Fruit fly (Drosophila melanogaster): ENCODE results near the gene msl-2.

The msl-2 gene

dm6 chr2L:3439502-3439901, 26.4 kb downstream of the msl-2 start (continued):
- no peak for TF ChIP-seq CG14441 (GFP tag; IDR thresholded peaks at IDR 0.05)
- no peak for TF ChIP-seq Abd-B (GFP tag; optimal IDR thresholded peaks at IDR 0.05)
- no peak for TF ChIP-seq Awh (GFP tag; IDR thresholded peaks at IDR 0.05)
- no peak for TF ChIP-seq Ptx1 (GFP tag; IDR thresholded peaks at IDR 0.05)
- TF ChIP-seq CG16863 (GFP tag; optimal IDR thresholded peaks at IDR 0.05): no peak
- TF ChIP-seq CG5180 (GFP tag; optimal IDR thresholded peaks at IDR 0.05): no peak
- no peak for TF ChIP-seq al (GFP tag; IDR thresholded peaks at IDR 0.05)
- no peak for TF ChIP-seq sc (optimal IDR thresholded peaks at IDR 0.05)
- peak; percentile 12 for TF ChIP-seq sc (GFP tag; optimal IDR thresholded peaks at IDR 0.05)
- TF ChIP-seq gcm2 (GFP tag; optimal IDR thresholded peaks at IDR 0.05): no peak
- TF ChIP-seq CG13775 (GFP tag; optimal IDR thresholded peaks at IDR 0.05): no peak
- TF ChIP-seq CG10462 (GFP tag; optimal IDR thresholded peaks at IDR 0.05): no peak
- no peak for TF ChIP-seq en (GFP tag; optimal IDR thresholded peaks at IDR 0.05)
- TF ChIP-seq cato (GFP tag; optimal IDR thresholded peaks at IDR 0.05; ENCODE audit: borderline replicate concordance): no peak
- no peak for TF ChIP-seq CG11696 (GFP tag; IDR thresholded peaks at IDR 0.05)
- no peak for TF ChIP-seq jigr1 (GFP tag; IDR thresholded peaks at IDR 0.05)
- TF ChIP-seq CG7357 (GFP tag; IDR thresholded peaks at IDR 0.05): no peak
- no peak for TF ChIP-seq tx (GFP tag; optimal IDR thresholded peaks at IDR 0.05)
- TF ChIP-seq Hr51 (GFP tag; optimal IDR thresholded peaks at IDR 0.05): peak in 1 of 2 experiments; percentile 11
- no peak for TF ChIP-seq NC2β (GFP tag; optimal IDR thresholded peaks at IDR 0.05)
- TF ChIP-seq mirr (GFP tag; optimal IDR thresholded peaks at IDR 0.05): no peak
- no peak for TF ChIP-seq Hr3 (GFP tag; optimal IDR thresholded peaks at IDR 0.05)
- TF ChIP-seq mld (GFP tag; IDR thresholded peaks at IDR 0.05; ENCODE audit: partially characterized antibody): no peak
- no peak for TF ChIP-seq twi (tag; optimal IDR thresholded peaks at IDR 0.05)
- no peak for TF ChIP-seq CG7963 (GFP tag; IDR thresholded peaks at IDR 0.05; ENCODE audit: partially characterized antibody)
- TF ChIP-seq Sry-δ (GFP tag; optimal IDR thresholded peaks at IDR 0.05): no peak
- TF ChIP-seq CG7839 (tag; optimal IDR thresholded peaks at IDR 0.05): peak; percentile 16
- TF ChIP-seq Atf3 (GFP tag; optimal IDR thresholded peaks at IDR 0.05): no peak
- TF ChIP-seq HLHmδ (GFP tag; optimal IDR thresholded peaks at IDR 0.05): no peak
- no peak for TF ChIP-seq ERR (GFP tag; optimal IDR thresholded peaks at IDR 0.05)
- TF ChIP-seq Xbp1 (GFP tag; optimal IDR thresholded peaks at IDR 0.05): no peak
- no peak for TF ChIP-seq fd102C (GFP tag; optimal IDR thresholded peaks at IDR 0.05)
- no peak for TF ChIP-seq az2 (GFP tag; optimal IDR thresholded peaks at IDR 0.05)
- TF ChIP-seq dmrt99B (tag; optimal IDR thresholded peaks at IDR 0.05): peak; percentile 34

dm6 chr2L:3438078-3438477, 27.8 kb downstream of the msl-2 start:
- TF ChIP-seq CG8290 (GFP tag; optimal IDR thresholded peaks at IDR 0.05) (peak; percentile 87), CG8290 (tag; optimal IDR thresholded peaks at IDR 0.05) (peak; percentile 50 to 99), slbo (GFP tag; IDR thresholded peaks at IDR 0.05) (no peak)

- no peak for TF ChIP-seq CG6654 (GFP tag; optimal IDR thresholded peaks at IDR 0.05)
- peak; percentile 1 for TF ChIP-seq CG10147 (GFP tag; optimal IDR thresholded peaks at IDR 0.05)
- peak; percentile 50 for TF ChIP-seq CrebB (tag; optimal IDR thresholded peaks at IDR 0.05)
- TF ChIP-seq sd (tag; optimal IDR thresholded peaks at IDR 0.05): no peak
- peak; percentile 72 for TF ChIP-seq CG17328 (GFP tag; IDR thresholded peaks at IDR 0.05)
- no peak for TF ChIP-seq gro (GFP tag; optimal IDR thresholded peaks at IDR 0.05)
- TF ChIP-seq vnd (GFP tag; IDR thresholded peaks at IDR 0.05; ENCODE audit: partially characterized antibody): no peak
- TF ChIP-seq fd64A (GFP tag; optimal IDR thresholded peaks at IDR 0.05): peak; percentile 39
- peak; percentile 36 for TF ChIP-seq NfI (GFP tag; optimal IDR thresholded peaks at IDR 0.05)
- TF ChIP-seq trem (tag; optimal IDR thresholded peaks at IDR 0.05): peak; percentile 36
- TF ChIP-seq BEAF-32 (GFP tag; optimal IDR thresholded peaks at IDR 0.05): no peak
- no peak for TF ChIP-seq Elba2 (GFP tag; optimal IDR thresholded peaks at IDR 0.05)
- peak; percentile 71 for TF ChIP-seq Awh (GFP tag; IDR thresholded peaks at IDR 0.05)
- peak; percentile 49; the same call in 1 of the 3 replicates for TF ChIP-seq CG11695 (GFP tag; IDR thresholded peaks at IDR 0.05)
- no peak for TF ChIP-seq dati (GFP tag; IDR thresholded peaks at IDR 0.05)
- TF ChIP-seq CG17612 (GFP tag; IDR thresholded peaks at IDR 0.05): no peak
Measured at dm6 chr2L:3437068-3437467, 28.8 kb downstream of the msl-2 start.
